Worm (Caenorhabditis elegans) whole organism, L2 larva: ENCODE results near the gene R09A8.5.

Source experiments
- R02D3.7 ChIP-seq: fragments of 150-350 bp; optimal IDR thresholded peaks from 2 replicates; lab custom pipeline; 2014; ENCODE audit warnings: missing biosample characterization, missing genetic modification characterization
- Y55F3AM.14 ChIP-seq: fragments of 200-800 bp; sonication (Bioruptor generic); optimal IDR thresholded peaks from 2 replicates; lab custom pipeline; 2018; ENCODE audit warnings: mild to moderate bottlenecking, missing genetic modification characterization, missing compliant biosample characterization
- alr-1 ChIP-seq: fragments of 150-350 bp; optimal IDR thresholded peaks from 2 replicates; lab custom pipeline; 2014; ENCODE audit warnings: missing biosample characterization, missing genetic modification characterization
- aly-2 ChIP-seq: fragments of 150-350 bp; optimal IDR thresholded peaks from 2 replicates; lab custom pipeline; 2014; ENCODE audit warnings: missing biosample characterization, missing genetic modification characterization
- blmp-1 ChIP-seq: sonication (generic microtip); optimal IDR thresholded peaks from 2 replicates; lab custom pipeline; 2017; ENCODE audit warnings: missing genetic modification characterization, mild to moderate bottlenecking, missing compliant biosample characterization, antibody characterized with exemption, moderate library complexity; ENCODE audit not compliant: insufficient read depth
- ceh-16 ChIP-seq: fragments of 150-350 bp; optimal IDR thresholded peaks from 2 replicates; lab custom pipeline; 2014; ENCODE audit warnings: missing biosample characterization, missing genetic modification characterization
- crh-2 ChIP-seq: sonication (generic microtip); optimal IDR thresholded peaks from 2 replicates; lab custom pipeline; 2017; ENCODE audit warnings: missing biosample characterization, missing genetic modification characterization
- dmd-4 ChIP-seq: sonication (generic microtip); optimal IDR thresholded peaks from 2 replicates; lab custom pipeline; 2017; ENCODE audit warnings: missing biosample characterization, missing genetic modification characterization
- elt-1 ChIP-seq: fragments of 150-350 bp; optimal IDR thresholded peaks from 2 replicates; lab custom pipeline; 2014; ENCODE audit warnings: missing biosample characterization, missing genetic modification characterization
- elt-3 ChIP-seq: sonication (generic microtip); optimal IDR thresholded peaks from 2 replicates; lab custom pipeline; 2017; ENCODE audit warnings: missing biosample characterization, missing genetic modification characterization
- fos-1 ChIP-seq: fragments of 150-350 bp; optimal IDR thresholded peaks from 2 replicates; lab custom pipeline; 2014; ENCODE audit warnings: missing biosample characterization, missing genetic modification characterization
- gmeb-1 ChIP-seq: fragments of 150-350 bp; optimal IDR thresholded peaks from 2 replicates; lab custom pipeline; 2014; ENCODE audit warnings: missing biosample characterization, missing genetic modification characterization
- lin-11 ChIP-seq: fragments of 150-350 bp; sonication (generic microtip); optimal IDR thresholded peaks from 2 replicates; lab custom pipeline; 2014; ENCODE audit warnings: missing biosample characterization, missing genetic modification characterization, inconsistent platforms, mixed read lengths
- lin-13 ChIP-seq: fragments of 150-350 bp; optimal IDR thresholded peaks from 2 replicates; lab custom pipeline; 2014; ENCODE audit warnings: missing biosample characterization, missing genetic modification reagents, missing genetic modification characterization
- lsy-2 ChIP-seq, 2 experiments: fragments of 150-350 bp in 1 of 2; sonication (generic microtip) in 1 of 2; optimal IDR thresholded peaks; 2 replicates each; lab custom pipeline; 2014 to 2017; ENCODE audit warnings: missing biosample characterization in 2 of 2, missing genetic modification characterization in 2 of 2
- mbf-1 ChIP-seq: sonication (generic microtip); optimal IDR thresholded peaks from 2 replicates; lab custom pipeline; 2017; ENCODE audit warnings: missing biosample characterization, missing genetic modification characterization
- mdl-1 ChIP-seq, 2 experiments: fragments of 150-350 bp in 1 of 2; sonication (generic microtip) in 1 of 2; optimal IDR thresholded peaks; 2 replicates each; lab custom pipeline; 2017; ENCODE audit warnings: missing biosample characterization in 2 of 2, missing genetic modification characterization in 2 of 2
- nhr-12 ChIP-seq: fragments of 150-350 bp; optimal IDR thresholded peaks from 2 replicates; lab custom pipeline; 2014; ENCODE audit warnings: missing biosample characterization, missing genetic modification characterization
- nhr-129 ChIP-seq: fragments of 150-350 bp; optimal IDR thresholded peaks from 2 replicates; lab custom pipeline; 2014; ENCODE audit warnings: missing biosample characterization, missing genetic modification characterization
- nhr-21 ChIP-seq: fragments of 150-350 bp; optimal IDR thresholded peaks from 2 replicates; lab custom pipeline; 2014; ENCODE audit warnings: missing biosample characterization, missing genetic modification characterization
- nhr-23 ChIP-seq: fragments of 150-350 bp; optimal IDR thresholded peaks from 2 replicates; lab custom pipeline; 2014; ENCODE audit warnings: missing biosample characterization, missing genetic modification reagents, missing genetic modification characterization
- nhr-6 ChIP-seq: fragments of 150-350 bp; optimal IDR thresholded peaks from 2 replicates; lab custom pipeline; 2014; ENCODE audit warnings: missing biosample characterization, missing genetic modification characterization
- nhr-77 ChIP-seq: fragments of 150-350 bp; optimal IDR thresholded peaks from 2 replicates; lab custom pipeline; 2014; ENCODE audit warnings: missing biosample characterization, missing genetic modification characterization
- sem-4 ChIP-seq: fragments of 150-350 bp; optimal IDR thresholded peaks from 2 replicates; lab custom pipeline; 2014; ENCODE audit warnings: missing biosample characterization, missing genetic modification reagents, missing genetic modification characterization
- sma-9 ChIP-seq, 2 experiments: fragments of 150-350 bp in 1 of 2; sonication (generic microtip) in 1 of 2; optimal IDR thresholded peaks; 2 replicates each; lab custom pipeline; 2014 to 2016; ENCODE audit warnings: missing genetic modification characterization in 2 of 2, mild to moderate bottlenecking in 1 of 2, missing biosample characterization in 1 of 2, missing compliant biosample characterization in 1 of 2, missing genetic modification reagents in 1 of 2, moderate library complexity in 1 of 2
- snpc-4 ChIP-seq: fragments of 150-350 bp; optimal IDR thresholded peaks from 2 replicates; lab custom pipeline; 2014; ENCODE audit warnings: missing biosample characterization, missing genetic modification characterization
- unc-39 ChIP-seq: fragments of 150-350 bp; optimal IDR thresholded peaks from 2 replicates; lab custom pipeline; 2014; ENCODE audit warnings: missing biosample characterization, missing genetic modification characterization
- unc-55 ChIP-seq: fragments of 150-350 bp; sonication (generic microtip); optimal IDR thresholded peaks from 3 replicates; lab custom pipeline; 2014; ENCODE audit warnings: missing biosample characterization, missing genetic modification reagents, missing genetic modification characterization
- unc-62 ChIP-seq: fragments of 150-350 bp; optimal IDR thresholded peaks from 2 replicates; lab custom pipeline; 2014; ENCODE audit warnings: missing biosample characterization, missing genetic modification reagents, missing genetic modification characterization
- zag-1 ChIP-seq: fragments of 150-350 bp; optimal IDR thresholded peaks from 2 replicates; lab custom pipeline; 2014; ENCODE audit warnings: missing biosample characterization, missing genetic modification characterization
- ztf-1 ChIP-seq: fragments of 200-800 bp; sonication (Bioruptor generic); conservative IDR thresholded peaks from 2 replicates; pipeline ENCODE4 v1.3.6; 2022; ENCODE audit warnings: missing genetic modification characterization, missing compliant biosample characterization
- ztf-11 ChIP-seq: sonication (generic microtip); optimal IDR thresholded peaks from 2 replicates; lab custom pipeline; 2017; ENCODE audit warnings: missing biosample characterization, missing genetic modification characterization

Gene R09A8.5

DNA sequence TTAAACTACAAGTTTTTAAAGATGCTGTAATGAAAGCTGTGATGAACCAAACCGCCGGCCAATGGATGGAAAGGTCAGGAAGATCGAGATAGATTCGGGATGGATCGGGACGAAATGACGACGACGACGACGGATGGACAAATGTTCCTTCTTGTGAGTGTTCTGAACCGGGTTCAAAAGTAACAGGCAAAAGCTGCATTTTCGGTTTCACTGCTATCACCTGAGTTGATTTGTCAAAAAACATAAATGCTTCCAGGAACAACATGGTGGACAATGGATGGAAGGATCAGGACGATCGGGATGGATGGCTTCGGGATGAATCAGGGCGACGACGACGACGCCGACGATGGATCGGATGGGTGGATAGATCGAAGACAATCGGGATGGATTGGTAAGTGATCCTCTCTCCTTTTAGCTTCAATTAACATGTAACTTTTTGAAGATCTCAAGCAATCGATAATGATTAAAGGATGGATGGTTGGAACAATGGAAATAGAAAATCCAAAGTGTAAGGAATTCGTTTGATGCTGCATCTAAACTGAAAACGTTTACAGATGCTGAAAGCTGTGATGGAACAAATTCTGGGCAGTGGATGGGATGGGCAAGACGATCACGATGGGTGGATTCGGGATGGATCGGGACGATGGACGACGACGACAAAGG lies 36.9 kb downstream of the R09A8.5 start, which contains the start of the genes T24D5.6 and R09A8.9:
Gene T24D5.6 (plus strand): TSS at position 301 of the 663 bp plus-strand sequence.
Gene R09A8.9 (plus strand): TSS at position 613 of the 663 bp plus-strand sequence.
- TF ChIP-seq lin-11 (tag; lab: Kevin White, UChicago): no peak
- TF ChIP-seq snpc-4 (tag; lab: Kevin White, UChicago): no peak
- TF ChIP-seq unc-55: no peak
- no peak for TF ChIP-seq alr-1
- no peak for TF ChIP-seq ztf-1 (GFP tag; lab: Robert Waterston, UW)
- TF ChIP-seq sem-4 (tag; lab: Kevin White, UChicago): no peak
- no peak for TF ChIP-seq nhr-21 (tag; lab: Kevin White, UChicago)
- TF ChIP-seq elt-3: no peak
- TF ChIP-seq nhr-12 (tag; lab: Kevin White, UChicago): no peak
- TF ChIP-seq unc-39 (tag; lab: Kevin White, UChicago): no peak
- no peak for TF ChIP-seq ceh-16
- no peak for TF ChIP-seq R02D3.7 (tag; lab: Kevin White, UChicago)
- TF ChIP-seq zag-1 (tag; lab: Kevin White, UChicago): no peak
- TF ChIP-seq blmp-1: no peak
- TF ChIP-seq sma-9 (GFP tag; optimal IDR thresholded peaks at IDR 0.05; lab: Kevin White, UChicago): no peak
- no peak for TF ChIP-seq sma-9 (tag; optimal IDR thresholded peaks at IDR 0.05; lab: Kevin White, UChicago)
- TF ChIP-seq Y55F3AM.14 (GFP tag; lab: Kevin White, UChicago): no peak

- TF ChIP-seq fos-1 (tag; lab: Kevin White, UChicago) (no peak), sem-4 (tag; lab: Kevin White, UChicago) (no peak), Y55F3AM.14 (GFP tag; lab: Kevin White, UChicago) (no peak), gmeb-1 (tag; lab: Kevin White, UChicago) (no peak), mbf-1 (no peak), blmp-1 (no peak), nhr-129 (tag; lab: Kevin White, UChicago) (no peak)
Observed at ce11 chrX:12602611-12603010, 37.7 kb downstream of the R09A8.5 start.

ce11 chrX:12596868-12597267 lies 43.5 kb downstream of the R09A8.5 start, which contains the start of gene T24D5.4:
Gene T24D5.4 (plus strand): TSS chrX:12597168.
- TF ChIP-seq nhr-77 (tag; lab: Kevin White, UChicago): no peak
- no peak for TF ChIP-seq snpc-4 (tag; lab: Kevin White, UChicago)
- no peak for TF ChIP-seq gmeb-1 (tag; lab: Kevin White, UChicago)
- TF ChIP-seq nhr-23 (tag; lab: Kevin White, UChicago): no peak
- TF ChIP-seq nhr-21 (tag; lab: Kevin White, UChicago): no peak
- no peak for TF ChIP-seq aly-2
- no peak for TF ChIP-seq ceh-16
- TF ChIP-seq crh-2 (tag; lab: Kevin White, UChicago): no peak
- no peak for TF ChIP-seq alr-1
- no peak for TF ChIP-seq zag-1 (tag; lab: Kevin White, UChicago)
- TF ChIP-seq, all 48 proteins: peak for 0

ce11 chrX:12595954-12596353 lies 44.4 kb downstream of the R09A8.5 start:
- peak; percentile 62 for TF ChIP-seq fos-1 (tag; lab: Kevin White, UChicago)
- TF ChIP-seq sma-9 (GFP tag; optimal IDR thresholded peaks at IDR 0.05; lab: Kevin White, UChicago): peak; percentile 70
- no peak for TF ChIP-seq sma-9 (tag; optimal IDR thresholded peaks at IDR 0.05; lab: Kevin White, UChicago)
- no peak for TF ChIP-seq lsy-2 (tag; optimal IDR thresholded peaks at IDR 0.05; lab: Kevin White, UChicago)

ce11 chrX:12595217-12595616 lies 45.1 kb downstream of the R09A8.5 start:
- TF ChIP-seq unc-62 (GFP tag; lab: Kevin White, UChicago) (no peak), elt-1 (no peak), ztf-11 (tag; lab: Kevin White, UChicago) (no peak), nhr-12 (tag; lab: Kevin White, UChicago) (no peak), nhr-6 (tag; lab: Kevin White, UChicago) (no peak), dmd-4 (tag; lab: Kevin White, UChicago) (no peak), lin-13 (no peak), mdl-1 (tag; optimal IDR thresholded peaks at IDR 0.05; lab: Kevin White, UChicago) (no peak)
